Worm (Caenorhabditis elegans) whole organism, L4/young adult: ENCODE results near the gene C36A4.10.

Experiments used
- W03F9.2 ChIP-seq: fragments of 150-350 bp; optimal IDR thresholded peaks from 2 replicates; lab custom pipeline; 2014; ENCODE audit warnings: missing biosample characterization, missing genetic modification characterization
- dao-5 ChIP-seq: sonication (generic microtip); optimal IDR thresholded peaks from 2 replicates; lab custom pipeline; 2016; ENCODE audit warnings: missing genotype, missing genetic modification characterization, moderate library complexity, missing compliant biosample characterization
- him-1 ChIP-seq: sonication (generic microtip); optimal IDR thresholded peaks from 2 replicates; lab custom pipeline; 2016; ENCODE audit warnings: missing genotype, missing genetic modification reagents, missing genetic modification characterization, missing compliant biosample characterization

ce11 chrIII:3863814-3864507 is 32.7 kb upstream of the C36A4.10 start, which contains the start of gene acs-19:
- TF ChIP-seq him-1 (tag; lab: Kevin White, UChicago) (no peak), W03F9.2 (tag; lab: Kevin White, UChicago) (no peak), dao-5 (no peak)
